Fruit fly (Drosophila melanogaster) whole organism, prepupa: Measurements from ENCODE around the gene Shaw.

Experiments used
- Blimp-1 ChIP-seq: fragments of 200-800 bp; sonication (Bioruptor generic); optimal IDR thresholded peaks from 3 replicates; lab custom pipeline; 2017; ENCODE audit warnings: missing biosample characterization, missing genetic modification characterization, mild to moderate bottlenecking, moderate library complexity, missing genetic modification reagents
- CG10669 ChIP-seq: fragments of 200-800 bp; sonication (Bioruptor generic); optimal IDR thresholded peaks from 3 replicates; lab custom pipeline; 2018; ENCODE audit warnings: missing biosample characterization, mild to moderate bottlenecking, missing genetic modification characterization, moderate library complexity
- CG15336 ChIP-seq: fragments of 200-800 bp; sonication (Bioruptor generic); IDR thresholded peaks from 2 replicates; pipeline ENCODE4 v1.3.6; 2022; ENCODE audit warnings: missing biosample characterization, missing genetic modification characterization
- CG16779 ChIP-seq: fragments of 200-800 bp; sonication (Bioruptor generic); optimal IDR thresholded peaks from 3 replicates; lab custom pipeline; 2017; ENCODE audit warnings: missing biosample characterization, mild to moderate bottlenecking, missing genetic modification characterization
- CG3032 ChIP-seq: fragments of 200-800 bp; optimal IDR thresholded peaks from 2 replicates; lab custom pipeline; 2019; ENCODE audit warnings: missing biosample characterization, mild to moderate bottlenecking, missing genetic modification characterization, moderate library complexity
- CG31627 ChIP-seq: fragments of 200-800 bp; sonication (Bioruptor generic); optimal IDR thresholded peaks from 3 replicates; lab custom pipeline; 2016; ENCODE audit warnings: missing biosample characterization, missing genetic modification characterization
- CG34406 ChIP-seq: fragments of 200-800 bp; sonication (Bioruptor generic); optimal IDR thresholded peaks from 3 replicates; lab custom pipeline; 2016; ENCODE audit warnings: missing biosample characterization, missing genetic modification characterization
- CG4318 ChIP-seq: fragments of 200-800 bp; sonication (Bioruptor generic); optimal IDR thresholded peaks from 3 replicates; lab custom pipeline; 2017; ENCODE audit warnings: missing biosample characterization, mild to moderate bottlenecking, missing genetic modification characterization
- CG6163 ChIP-seq: fragments of 200-800 bp; sonication (Bioruptor generic); IDR thresholded peaks from 3 replicates; pipeline ENCODE4 v1.3.6; 2022; ENCODE audit warnings: missing biosample characterization, missing genetic modification characterization
- CG6276 ChIP-seq: fragments of 200-800 bp; sonication (Bioruptor generic); optimal IDR thresholded peaks from 2 replicates; lab custom pipeline; 2017; ENCODE audit warnings: missing biosample characterization, mild to moderate bottlenecking, missing genetic modification characterization
- CG6808 ChIP-seq: fragments of 200-800 bp; sonication (Bioruptor generic); optimal IDR thresholded peaks from 3 replicates; lab custom pipeline; 2017; ENCODE audit warnings: missing biosample characterization, missing genetic modification characterization, mild to moderate bottlenecking, moderate library complexity, missing genetic modification reagents
- CG6854 ChIP-seq: fragments of 200-800 bp; sonication (Bioruptor generic); optimal IDR thresholded peaks from 2 replicates; lab custom pipeline; 2017; ENCODE audit warnings: missing biosample characterization, mild to moderate bottlenecking, missing genetic modification characterization
- CG8319 ChIP-seq: fragments of 200-800 bp; sonication (Bioruptor generic); optimal IDR thresholded peaks from 3 replicates; lab custom pipeline; 2016; ENCODE audit warnings: missing biosample characterization, missing genetic modification characterization
- CG9139 ChIP-seq: fragments of 200-800 bp; sonication (Bioruptor generic); optimal IDR thresholded peaks from 3 replicates; lab custom pipeline; 2017; ENCODE audit warnings: missing biosample characterization, mild to moderate bottlenecking, missing genetic modification characterization
- Eip75B ChIP-seq: fragments of 200-800 bp; sonication (Bioruptor generic); optimal IDR thresholded peaks from 3 replicates; lab custom pipeline; 2016; ENCODE audit warnings: missing biosample characterization, missing genetic modification characterization
- Eip78C ChIP-seq: fragments of 200-800 bp; sonication (Bioruptor generic); peaks from one replicate; lab custom pipeline; 2016; ENCODE audit warnings: missing biosample characterization, missing genetic modification characterization
- Hr38 ChIP-seq: sonication (Bioruptor generic); optimal IDR thresholded peaks from 2 replicates; lab custom pipeline; 2016; ENCODE audit warnings: missing biosample characterization, missing genetic modification characterization
- Hr39 ChIP-seq: fragments of 200-800 bp; sonication (Bioruptor generic); optimal IDR thresholded peaks from 2 replicates; lab custom pipeline; 2016; ENCODE audit warnings: missing biosample characterization, missing genetic modification characterization
- Hr4 ChIP-seq: fragments of 200-800 bp; sonication (Bioruptor generic); optimal IDR thresholded peaks from 3 replicates; lab custom pipeline; 2016; ENCODE audit warnings: missing biosample characterization, missing genetic modification characterization
- Lpt ChIP-seq: fragments of 200-800 bp; sonication (Bioruptor generic); optimal IDR thresholded peaks from 3 replicates; lab custom pipeline; 2016; ENCODE audit warnings: missing biosample characterization, missing genetic modification characterization
- Met ChIP-seq: fragments of 200-800 bp; sonication (Bioruptor generic); optimal IDR thresholded peaks from 3 replicates; lab custom pipeline; 2016; ENCODE audit warnings: missing biosample characterization, missing genetic modification characterization
- Smox ChIP-seq: fragments of 200-800 bp; sonication (Bioruptor generic); optimal IDR thresholded peaks from 3 replicates; lab custom pipeline; 2016; ENCODE audit warnings: missing biosample characterization, missing genetic modification characterization
- Sox102F ChIP-seq: fragments of 200-800 bp; sonication (Bioruptor generic); optimal IDR thresholded peaks from 2 replicates; lab custom pipeline; 2016; ENCODE audit warnings: missing biosample characterization, mild to moderate bottlenecking, missing genetic modification characterization
- achi ChIP-seq: fragments of 200-800 bp; sonication (Bioruptor generic); optimal IDR thresholded peaks from 3 replicates; lab custom pipeline; 2016; ENCODE audit warnings: missing biosample characterization, missing genetic modification characterization
- dsx ChIP-seq: fragments of 200-800 bp; optimal IDR thresholded peaks from 3 replicates; lab custom pipeline; 2019; ENCODE audit warnings: missing biosample characterization, mild to moderate bottlenecking, missing genetic modification characterization, moderate library complexity; ENCODE audit not compliant: poor library complexity, severe bottlenecking
- esn ChIP-seq: fragments of 200-800 bp; sonication (Bioruptor generic); optimal IDR thresholded peaks from 2 replicates; lab custom pipeline; 2016; ENCODE audit warnings: missing biosample characterization, mild to moderate bottlenecking, missing genetic modification characterization, moderate library complexity
- fd59A ChIP-seq: fragments of 200-800 bp; sonication (Bioruptor generic); optimal IDR thresholded peaks from 2 replicates; lab custom pipeline; 2017; ENCODE audit warnings: missing biosample characterization, mild to moderate bottlenecking, missing genetic modification characterization, missing genetic modification reagents
- fd85E ChIP-seq: fragments of 200-800 bp; sonication (Bioruptor generic); optimal IDR thresholded peaks from 3 replicates; lab custom pipeline; 2016; ENCODE audit warnings: missing biosample characterization, missing genetic modification characterization
- fkh ChIP-seq: fragments of 200-800 bp; sonication (Bioruptor generic); optimal IDR thresholded peaks from 3 replicates; lab custom pipeline; 2017; ENCODE audit warnings: missing biosample characterization, mild to moderate bottlenecking, missing genetic modification characterization, moderate library complexity
- salr ChIP-seq, 2 experiments: fragments of 200-800 bp; sonication (Bioruptor generic); optimal IDR thresholded peaks; 3 replicates each; lab custom pipeline; 2016 to 2018; ENCODE audit warnings: missing biosample characterization in 2 of 2, missing genetic modification characterization in 2 of 2, mild to moderate bottlenecking in 1 of 2
- ss ChIP-seq, 2 experiments: fragments of 200-800 bp; sonication (Bioruptor generic); optimal IDR thresholded peaks; 2 replicates in 1 of 2; 3 replicates in 1 of 2; lab custom pipeline; 2017 to 2018; ENCODE audit warnings: mild to moderate bottlenecking in 2 of 2, missing biosample characterization in 2 of 2, missing genetic modification characterization in 2 of 2, moderate library complexity in 1 of 2
- svp ChIP-seq: fragments of 200-800 bp; sonication (Bioruptor generic); peaks from one replicate; lab custom pipeline; 2016; ENCODE audit warnings: missing biosample characterization, missing genetic modification characterization

The Shaw gene

dm6 chr2L:3717673-3718235, at the start of gene Shaw, which contains the start of gene lectin-24A:
Shaw (plus strand) TSS chr2L:3718185.
lectin-24A (minus strand) TSS chr2L:3717773.
- TF ChIP-seq salr (GFP tag; optimal IDR thresholded peaks at IDR 0.05; lab: Kevin White, UChicago), result no peak
- TF ChIP-seq CG6854, result no peak
- TF ChIP-seq achi (GFP tag; lab: Kevin White, UChicago), result peak; percentile 11

dm6 chr2L:3668451-3668850, 49.5 kb upstream of the Shaw start, which contains the start of gene Sfp24Ba:
Sfp24Ba (minus strand) TSS chr2L:3668551.
- TF ChIP-seq Eip75B, result no peak
- no peak for TF ChIP-seq Eip78C (GFP tag; lab: Kevin White, UChicago)
- no peak for TF ChIP-seq CG9139 (GFP tag; lab: Kevin White, UChicago)
- TF ChIP-seq CG6808, result no peak
- no peak for TF ChIP-seq CG10669
- TF ChIP-seq CG31627, result no peak
- no peak for TF ChIP-seq CG3032 (tag; lab: Kevin White, UChicago)
- no peak for TF ChIP-seq svp (GFP tag; lab: Kevin White, UChicago)
- TF ChIP-seq Blimp-1 (GFP tag; lab: Kevin White, UChicago), result no peak
- no peak for TF ChIP-seq Hr39 (GFP tag; lab: Kevin White, UChicago)
- TF ChIP-seq Hr4, result no peak
- no peak for TF ChIP-seq CG6276 (GFP tag; lab: Kevin White, UChicago)
- no peak for TF ChIP-seq esn (GFP tag; lab: Kevin White, UChicago)
- TF ChIP-seq, all 60 proteins: peak for 0

dm6 chr2L:3669034-3669433, 49.0 kb upstream of the Shaw start, which contains the start of gene Sfp24Bd:
Sfp24Bd (minus strand) TSS chr2L:3669134.
- TF ChIP-seq svp (GFP tag; lab: Kevin White, UChicago), result no peak
- TF ChIP-seq Lpt (GFP tag; lab: Kevin White, UChicago), result no peak

dm6 chr2L:3669675-3670074, 48.3 kb upstream of the Shaw start, which contains the start of gene Sfp24Bb:
Sfp24Bb (minus strand) TSS chr2L:3669775.
- TF ChIP-seq CG15336 (GFP tag; lab: Robert Waterston, UW) (no peak), CG34406 (GFP tag; lab: Kevin White, UChicago) (no peak), fd59A (GFP tag; lab: Kevin White, UChicago) (no peak), fd85E (GFP tag; lab: Kevin White, UChicago) (no peak)

- no peak for TF ChIP-seq CG8319 (GFP tag; lab: Kevin White, UChicago)
- TF ChIP-seq svp (GFP tag; lab: Kevin White, UChicago), result peak; percentile 40
These were observed 47.5 kb upstream of the Shaw start, which contains the start of gene Sfp24Bc for dm6 chr2L:3670481-3670880. Sfp24Bc (minus strand) TSS chr2L:3670581.

- TF ChIP-seq svp (GFP tag; lab: Kevin White, UChicago), result peak; percentile 29
- no peak for TF ChIP-seq Smox (GFP tag; lab: Kevin White, UChicago)
These were observed 42.2 kb upstream of the Shaw start for dm6 chr2L:3675770-3676169.

dm6 chr2L:3681338-3681737, 36.6 kb upstream of the Shaw start:
- no peak for TF ChIP-seq Lpt (GFP tag; lab: Kevin White, UChicago)

dm6 chr2L:3682489-3682888, 35.5 kb upstream of the Shaw start:
- TF ChIP-seq Eip78C (GFP tag; lab: Kevin White, UChicago) (no peak), Hr39 (GFP tag; lab: Kevin White, UChicago) (no peak), CG16779 (tag; lab: Kevin White, UChicago) (no peak), CG4318 (GFP tag; lab: Kevin White, UChicago) (no peak), CG31627 (no peak), Sox102F (GFP tag; lab: Kevin White, UChicago) (no peak), CG6808 (no peak), CG6163 (no peak), dsx (GFP tag; lab: Kevin White, UChicago) (no peak), Hr38 (no peak), Smox (GFP tag; lab: Kevin White, UChicago) (no peak), Blimp-1 (GFP tag; lab: Kevin White, UChicago) (no peak), Met (no peak), fkh (GFP tag; lab: Kevin White, UChicago) (no peak), ss (GFP tag; optimal IDR thresholded peaks at IDR 0.05; lab: Kevin White, UChicago) (no peak), fd85E (GFP tag; lab: Kevin White, UChicago) (no peak)
